Worm (Caenorhabditis elegans) whole organism, L3 larva: ENCODE results near the gene scl-13.

Source experiments
- R02D3.7 ChIP-seq: fragments of 150-350 bp; optimal IDR thresholded peaks from 2 replicates; lab custom pipeline; 2014; ENCODE audit warnings: missing biosample characterization, missing genetic modification characterization
- ZK546.5 ChIP-seq: sonication (generic microtip); optimal IDR thresholded peaks from 2 replicates; lab custom pipeline; 2017; ENCODE audit warnings: missing biosample characterization, missing genetic modification characterization
- ama-1 ChIP-seq: fragments of 150-350 bp; optimal IDR thresholded peaks from 2 replicates; lab custom pipeline; 2018
- egl-5 ChIP-seq: fragments of 150-350 bp; optimal IDR thresholded peaks from 2 replicates; lab custom pipeline; 2017; ENCODE audit warnings: missing biosample characterization, missing genetic modification reagents, missing genetic modification characterization, inconsistent platforms
- lin-39 ChIP-seq: fragments of 150-350 bp; optimal IDR thresholded peaks from 2 replicates; lab custom pipeline; 2018; ENCODE audit warnings: missing biosample characterization, missing genetic modification reagents, missing genetic modification characterization
- mml-1 ChIP-seq: fragments of 150-350 bp; sonication (generic microtip); optimal IDR thresholded peaks from 3 replicates; lab custom pipeline; 2014; ENCODE audit warnings: missing biosample characterization, missing genetic modification characterization
- nfya-1 ChIP-seq: sonication (generic microtip); optimal IDR thresholded peaks from 2 replicates; lab custom pipeline; 2017; ENCODE audit warnings: missing genetic modification characterization, mild to moderate bottlenecking, missing compliant biosample characterization, antibody characterized with exemption, moderate library complexity; ENCODE audit not compliant: insufficient read depth
- nhr-25 ChIP-seq: sonication (generic microtip); optimal IDR thresholded peaks from 2 replicates; lab custom pipeline; 2017; ENCODE audit warnings: missing biosample characterization, missing genetic modification characterization
- snpc-4 ChIP-seq: fragments of 150-350 bp; optimal IDR thresholded peaks from 2 replicates; lab custom pipeline; 2014; ENCODE audit warnings: missing biosample characterization, missing genetic modification characterization
- tbx-2 ChIP-seq: sonication (generic microtip); optimal IDR thresholded peaks from 2 replicates; lab custom pipeline; 2016; ENCODE audit warnings: mild to moderate bottlenecking, missing genetic modification characterization, missing compliant biosample characterization
- ztf-11 ChIP-seq: fragments of 150-350 bp; optimal IDR thresholded peaks from 2 replicates; lab custom pipeline; 2014; ENCODE audit warnings: missing biosample characterization, missing genetic modification characterization

DNA sequence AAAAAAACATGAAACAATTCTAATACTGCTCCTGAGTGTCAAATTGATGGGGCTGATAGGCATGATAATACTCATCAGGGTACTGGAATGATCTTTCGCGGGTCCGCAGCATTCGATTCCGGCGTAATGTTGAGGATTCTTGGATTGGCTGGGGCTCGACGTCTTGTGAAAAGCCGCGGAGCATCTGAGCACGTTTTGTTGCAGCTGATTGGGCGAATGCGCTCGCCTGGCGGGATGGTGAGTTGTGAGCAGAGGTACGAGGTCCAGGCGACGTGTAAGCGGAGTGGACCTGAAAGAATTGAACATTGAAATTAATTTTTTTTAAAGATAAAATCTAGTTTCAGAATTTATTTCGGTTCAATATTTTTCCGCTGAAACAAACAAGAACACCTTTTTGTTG is 2.6 kb upstream of the scl-13 start:
- TF ChIP-seq R02D3.7 (no peak), ama-1 (lab: Kevin White, UChicago) (no peak), lin-39 (tag; lab: Kevin White, UChicago) (no peak), snpc-4 (no peak), ZK546.5 (tag; lab: Kevin White, UChicago) (no peak), tbx-2 (tag; lab: Kevin White, UChicago) (no peak), nfya-1 (no peak), ztf-11 (no peak), nhr-25 (tag; lab: Kevin White, UChicago) (no peak), egl-5 (tag; lab: Kevin White, UChicago) (no peak), mml-1 (tag; lab: Kevin White, UChicago) (no peak)
